Fruit fly (Drosophila melanogaster) S2 (cell line): ENCODE measurements around the gene crb.

Experiments used
- CG8478 ChIP-seq: fragments of >200 bp; optimal IDR thresholded peaks from 2 replicates; lab custom pipeline; 2018
- CTCF ChIP-seq, 2 experiments: fragments of >200 bp; optimal IDR thresholded peaks; 2 replicates each; lab custom pipeline; 2018

dm6 chr3R:24278738-24279137, 16.1 kb upstream of the crb start:
- TF ChIP-seq CG8478, result no peak
- TF ChIP-seq CTCF (optimal IDR thresholded peaks at IDR 0.05; lab: Kevin White, UChicago), result no peak
